Fruit fly (Drosophila melanogaster): ENCODE data around the gene Mst36Fa.

- no peak for TF ChIP-seq Ets97D (GFP tag; optimal IDR thresholded peaks at IDR 0.05)
- no peak for TF ChIP-seq h (optimal IDR thresholded peaks at IDR 0.05)
- TF ChIP-seq lilli (GFP tag; optimal IDR thresholded peaks at IDR 0.05) = no peak
- TF ChIP-seq yki (optimal IDR thresholded peaks at IDR 0.05) = no peak
- TF ChIP-seq vfl (GFP tag; optimal IDR thresholded peaks at IDR 0.05) = no peak
- TF ChIP-seq emc (GFP tag; optimal IDR thresholded peaks at IDR 0.05) = no peak
- TF ChIP-seq ara (GFP tag; IDR thresholded peaks at IDR 0.05) = no peak
- no peak for TF ChIP-seq CG4328 (GFP tag; optimal IDR thresholded peaks at IDR 0.05)
- TF ChIP-seq sqz (GFP tag; optimal IDR thresholded peaks at IDR 0.05) = no peak
- no peak for TF ChIP-seq pan (optimal IDR thresholded peaks at IDR 0.05)
- TF ChIP-seq pan (GFP tag; optimal IDR thresholded peaks at IDR 0.05 in 1 of 2, IDR thresholded peaks at IDR 0.05 in 1 of 2) = no peak
- no peak for TF ChIP-seq Sry-β (GFP tag; optimal IDR thresholded peaks at IDR 0.05)
- no peak for TF ChIP-seq ro (GFP tag; IDR thresholded peaks at IDR 0.05)
- TF ChIP-seq CG3726 (GFP tag; IDR thresholded peaks at IDR 0.05) = no peak
- no peak for TF ChIP-seq mam (GFP tag; optimal IDR thresholded peaks at IDR 0.05)
Measured at dm6 chr2L:18674994-18675393, 1.8 kb downstream of the Mst36Fa start, which contains the start of gene Mst36Fb.

Measured in whole organism, embryonic.